Worm (Caenorhabditis elegans) whole organism, L2 larva: ENCODE data around the gene mtrf-1L.

Experiments used
- C34F6.9 ChIP-seq: fragments of 150-350 bp; optimal IDR thresholded peaks from 2 replicates; lab custom pipeline; 2014; ENCODE audit warnings: missing biosample characterization, missing genetic modification characterization
- F13H6.1 ChIP-seq: sonication (generic microtip); optimal IDR thresholded peaks from 2 replicates; lab custom pipeline; 2016; ENCODE audit warnings: missing genetic modification characterization, missing compliant biosample characterization
- R02D3.7 ChIP-seq: fragments of 150-350 bp; optimal IDR thresholded peaks from 2 replicates; lab custom pipeline; 2014; ENCODE audit warnings: missing biosample characterization, missing genetic modification characterization
- Y55F3AM.14 ChIP-seq: fragments of 200-800 bp; sonication (Bioruptor generic); optimal IDR thresholded peaks from 2 replicates; lab custom pipeline; 2018; ENCODE audit warnings: mild to moderate bottlenecking, missing genetic modification characterization, missing compliant biosample characterization
- ZK546.5 ChIP-seq: sonication (generic microtip); optimal IDR thresholded peaks from 2 replicates; lab custom pipeline; 2017; ENCODE audit warnings: missing biosample characterization, missing genetic modification characterization
- aly-2 ChIP-seq: fragments of 150-350 bp; optimal IDR thresholded peaks from 2 replicates; lab custom pipeline; 2014; ENCODE audit warnings: missing biosample characterization, missing genetic modification characterization
- ama-1 ChIP-seq: fragments of 150-350 bp; optimal IDR thresholded peaks from 2 replicates; lab custom pipeline; 2018; ENCODE audit warnings: inconsistent platforms
- blmp-1 ChIP-seq: sonication (generic microtip); optimal IDR thresholded peaks from 2 replicates; lab custom pipeline; 2017; ENCODE audit warnings: missing genetic modification characterization, mild to moderate bottlenecking, missing compliant biosample characterization, antibody characterized with exemption, moderate library complexity; ENCODE audit not compliant: insufficient read depth
- ceh-16 ChIP-seq: fragments of 150-350 bp; optimal IDR thresholded peaks from 2 replicates; lab custom pipeline; 2014; ENCODE audit warnings: missing biosample characterization, missing genetic modification characterization
- ceh-82 ChIP-seq: fragments of 150-350 bp; optimal IDR thresholded peaks from 2 replicates; lab custom pipeline; 2014; ENCODE audit warnings: missing biosample characterization, missing genetic modification characterization
- crh-2 ChIP-seq: sonication (generic microtip); optimal IDR thresholded peaks from 2 replicates; lab custom pipeline; 2017; ENCODE audit warnings: missing biosample characterization, missing genetic modification characterization
- elt-1 ChIP-seq: fragments of 150-350 bp; optimal IDR thresholded peaks from 2 replicates; lab custom pipeline; 2014; ENCODE audit warnings: missing biosample characterization, missing genetic modification characterization
- elt-3 ChIP-seq: sonication (generic microtip); optimal IDR thresholded peaks from 2 replicates; lab custom pipeline; 2017; ENCODE audit warnings: missing biosample characterization, missing genetic modification characterization
- fos-1 ChIP-seq: fragments of 150-350 bp; optimal IDR thresholded peaks from 2 replicates; lab custom pipeline; 2014; ENCODE audit warnings: missing biosample characterization, missing genetic modification characterization
- gmeb-1 ChIP-seq: fragments of 150-350 bp; optimal IDR thresholded peaks from 2 replicates; lab custom pipeline; 2014; ENCODE audit warnings: missing biosample characterization, missing genetic modification characterization
- lin-11 ChIP-seq: fragments of 150-350 bp; sonication (generic microtip); optimal IDR thresholded peaks from 2 replicates; lab custom pipeline; 2014; ENCODE audit warnings: missing biosample characterization, missing genetic modification characterization, inconsistent platforms, mixed read lengths
- lin-13 ChIP-seq: fragments of 150-350 bp; optimal IDR thresholded peaks from 2 replicates; lab custom pipeline; 2014; ENCODE audit warnings: missing biosample characterization, missing genetic modification reagents, missing genetic modification characterization
- lin-39 ChIP-seq: fragments of 150-350 bp; optimal IDR thresholded peaks from 2 replicates; lab custom pipeline; 2014; ENCODE audit warnings: missing biosample characterization, missing genetic modification reagents, missing genetic modification characterization
- lsy-2 ChIP-seq, 2 experiments: fragments of 150-350 bp in 1 of 2; sonication (generic microtip) in 1 of 2; optimal IDR thresholded peaks; 2 replicates each; lab custom pipeline; 2014 to 2017; ENCODE audit warnings: missing biosample characterization in 2 of 2, missing genetic modification characterization in 2 of 2
- mab-5 ChIP-seq: fragments of 150-350 bp; optimal IDR thresholded peaks from 2 replicates; lab custom pipeline; 2014; ENCODE audit warnings: missing biosample characterization, missing genetic modification characterization
- mbf-1 ChIP-seq: sonication (generic microtip); optimal IDR thresholded peaks from 2 replicates; lab custom pipeline; 2017; ENCODE audit warnings: missing biosample characterization, missing genetic modification characterization
- mdl-1 ChIP-seq, 2 experiments: fragments of 150-350 bp in 1 of 2; sonication (generic microtip) in 1 of 2; optimal IDR thresholded peaks; 2 replicates each; lab custom pipeline; 2017; ENCODE audit warnings: missing biosample characterization in 2 of 2, missing genetic modification characterization in 2 of 2
- nhr-10 ChIP-seq: sonication (generic microtip); optimal IDR thresholded peaks from 2 replicates; lab custom pipeline; 2017; ENCODE audit warnings: missing biosample characterization, missing genetic modification characterization
- nhr-12 ChIP-seq: fragments of 150-350 bp; optimal IDR thresholded peaks from 2 replicates; lab custom pipeline; 2014; ENCODE audit warnings: missing biosample characterization, missing genetic modification characterization
- nhr-129 ChIP-seq: fragments of 150-350 bp; optimal IDR thresholded peaks from 2 replicates; lab custom pipeline; 2014; ENCODE audit warnings: missing biosample characterization, missing genetic modification characterization
- nhr-21 ChIP-seq: fragments of 150-350 bp; optimal IDR thresholded peaks from 2 replicates; lab custom pipeline; 2014; ENCODE audit warnings: missing biosample characterization, missing genetic modification characterization
- nhr-23 ChIP-seq: fragments of 150-350 bp; optimal IDR thresholded peaks from 2 replicates; lab custom pipeline; 2014; ENCODE audit warnings: missing biosample characterization, missing genetic modification reagents, missing genetic modification characterization
- nhr-237 ChIP-seq: fragments of 150-350 bp; optimal IDR thresholded peaks from 2 replicates; lab custom pipeline; 2014; ENCODE audit warnings: missing biosample characterization, missing genetic modification characterization
- nhr-25 ChIP-seq: fragments of 150-350 bp; sonication (generic microtip); optimal IDR thresholded peaks from 3 replicates; lab custom pipeline; 2014; ENCODE audit warnings: missing biosample characterization, missing genetic modification characterization
- nhr-6 ChIP-seq: fragments of 150-350 bp; optimal IDR thresholded peaks from 2 replicates; lab custom pipeline; 2014; ENCODE audit warnings: missing biosample characterization, missing genetic modification characterization
- nhr-77 ChIP-seq: fragments of 150-350 bp; optimal IDR thresholded peaks from 2 replicates; lab custom pipeline; 2014; ENCODE audit warnings: missing biosample characterization, missing genetic modification characterization
- peb-1 ChIP-seq: fragments of 150-350 bp; optimal IDR thresholded peaks from 2 replicates; lab custom pipeline; 2014; ENCODE audit warnings: missing biosample characterization, missing genetic modification characterization
- sem-4 ChIP-seq: fragments of 150-350 bp; optimal IDR thresholded peaks from 2 replicates; lab custom pipeline; 2014; ENCODE audit warnings: missing biosample characterization, missing genetic modification reagents, missing genetic modification characterization
- skn-1 ChIP-seq: sonication (generic microtip); optimal IDR thresholded peaks from 2 replicates; lab custom pipeline; 2017; ENCODE audit warnings: missing biosample characterization, missing genetic modification characterization
- sma-3 ChIP-seq: sonication (generic microtip); optimal IDR thresholded peaks from 2 replicates; lab custom pipeline; 2016; ENCODE audit warnings: missing genetic modification reagents, missing genetic modification characterization, missing compliant biosample characterization
- sma-9 ChIP-seq, 2 experiments: fragments of 150-350 bp in 1 of 2; sonication (generic microtip) in 1 of 2; optimal IDR thresholded peaks; 2 replicates each; lab custom pipeline; 2014 to 2016; ENCODE audit warnings: missing genetic modification characterization in 2 of 2, mild to moderate bottlenecking in 1 of 2, missing biosample characterization in 1 of 2, missing compliant biosample characterization in 1 of 2, missing genetic modification reagents in 1 of 2, moderate library complexity in 1 of 2
- snpc-4 ChIP-seq: fragments of 150-350 bp; optimal IDR thresholded peaks from 2 replicates; lab custom pipeline; 2014; ENCODE audit warnings: missing biosample characterization, missing genetic modification characterization
- unc-39 ChIP-seq: fragments of 150-350 bp; optimal IDR thresholded peaks from 2 replicates; lab custom pipeline; 2014; ENCODE audit warnings: missing biosample characterization, missing genetic modification characterization
- unc-55 ChIP-seq: fragments of 150-350 bp; sonication (generic microtip); optimal IDR thresholded peaks from 3 replicates; lab custom pipeline; 2014; ENCODE audit warnings: missing biosample characterization, missing genetic modification reagents, missing genetic modification characterization
- unc-62 ChIP-seq: fragments of 150-350 bp; optimal IDR thresholded peaks from 2 replicates; lab custom pipeline; 2014; ENCODE audit warnings: missing biosample characterization, missing genetic modification reagents, missing genetic modification characterization
- zag-1 ChIP-seq: fragments of 150-350 bp; optimal IDR thresholded peaks from 2 replicates; lab custom pipeline; 2014; ENCODE audit warnings: missing biosample characterization, missing genetic modification characterization
- ztf-1 ChIP-seq: fragments of 200-800 bp; sonication (Bioruptor generic); conservative IDR thresholded peaks from 2 replicates; pipeline ENCODE4 v1.3.6; 2022; ENCODE audit warnings: missing genetic modification characterization, missing compliant biosample characterization
- ztf-11 ChIP-seq: sonication (generic microtip); optimal IDR thresholded peaks from 2 replicates; lab custom pipeline; 2017; ENCODE audit warnings: missing biosample characterization, missing genetic modification characterization

Gene mtrf-1L

ce11 chrIV:5186480-5187205 is at the start of gene mtrf-1L, which contains the start of gene W03F8.6:
Gene mtrf-1L (plus strand): TSS chrIV:5187155.
Gene W03F8.6 (minus strand): TSS chrIV:5186580.
- no peak for TF ChIP-seq mdl-1 (tag; optimal IDR thresholded peaks at IDR 0.05; lab: Kevin White, UChicago)
- no peak for TF ChIP-seq sma-3 (GFP tag; lab: Kevin White, UChicago)
- peak; percentile 36 for TF ChIP-seq F13H6.1 (tag; lab: Kevin White, UChicago)
- TF ChIP-seq lin-13 (GFP tag; lab: Kevin White, UChicago) = no peak
- TF ChIP-seq peb-1 = no peak

DNA sequence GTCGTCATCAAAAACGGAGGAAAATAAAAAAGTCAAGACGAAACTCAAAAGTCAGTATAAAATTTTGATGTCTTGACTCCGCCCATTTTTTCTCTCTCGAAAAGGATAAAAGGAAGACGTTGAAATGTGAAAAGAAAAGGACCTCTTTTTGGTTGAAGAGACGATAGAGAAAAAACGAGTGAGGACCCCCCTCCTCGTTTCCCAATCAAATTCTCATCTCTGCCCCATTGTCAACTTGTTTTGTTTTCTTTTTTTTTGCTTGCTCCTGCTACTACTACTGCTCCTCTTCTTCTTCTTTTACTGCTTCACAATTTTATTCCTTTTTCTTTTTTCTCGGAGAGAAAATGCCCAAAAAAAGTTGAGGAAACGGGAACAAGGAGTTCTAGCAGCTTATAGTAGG is 49.1 kb upstream of the mtrf-1L start:
- TF ChIP-seq nhr-6 (tag; lab: Kevin White, UChicago) (no peak), nhr-12 (tag; lab: Kevin White, UChicago) (no peak), lin-13 (GFP tag; lab: Kevin White, UChicago) (no peak), nhr-25 (tag; lab: Kevin White, UChicago) (no peak), ceh-82 (no peak), nhr-237 (no peak), fos-1 (tag; lab: Kevin White, UChicago) (no peak), ceh-16 (tag; lab: Kevin White, UChicago) (no peak), R02D3.7 (tag; lab: Kevin White, UChicago) (no peak), lin-39 (tag; lab: Kevin White, UChicago) (no peak), sma-9 (GFP tag; optimal IDR thresholded peaks at IDR 0.05; lab: Kevin White, UChicago) (peak; percentile 9), sma-9 (tag; optimal IDR thresholded peaks at IDR 0.05; lab: Kevin White, UChicago) (no peak), ztf-1 (GFP tag; lab: Robert Waterston, UW) (no peak), nhr-21 (no peak), mbf-1 (no peak), mdl-1 (tag; optimal IDR thresholded peaks at IDR 0.05; lab: Kevin White, UChicago) (no peak), elt-3 (tag; lab: Kevin White, UChicago) (no peak), F13H6.1 (tag; lab: Kevin White, UChicago) (peak; percentile 29), lsy-2 (tag; optimal IDR thresholded peaks at IDR 0.05; lab: Kevin White, UChicago) (peak in 1 of 2 experiments; percentile 44), aly-2 (no peak), unc-39 (no peak), ZK546.5 (no peak), sem-4 (tag; lab: Kevin White, UChicago) (no peak), nhr-129 (tag; lab: Kevin White, UChicago) (no peak), snpc-4 (no peak), unc-55 (peak; percentile 39), ztf-11 (tag; lab: Kevin White, UChicago) (no peak), peb-1 (no peak), unc-62 (GFP tag; lab: Kevin White, UChicago) (no peak), blmp-1 (no peak), sma-3 (GFP tag; lab: Kevin White, UChicago) (no peak), gmeb-1 (tag; lab: Kevin White, UChicago) (no peak), ama-1 (lab: Kevin White, UChicago) (no peak), nhr-77 (tag; lab: Kevin White, UChicago) (no peak), mab-5 (tag; lab: Kevin White, UChicago) (no peak), skn-1 (tag; lab: Kevin White, UChicago) (no peak), Y55F3AM.14 (peak; percentile 4), nhr-10 (no peak), crh-2 (tag; lab: Kevin White, UChicago) (peak; percentile 52), nhr-23 (tag; lab: Kevin White, UChicago) (no peak), elt-1 (tag; lab: Kevin White, UChicago) (no peak), C34F6.9 (peak; percentile 74), zag-1 (tag; lab: Kevin White, UChicago) (peak; percentile 69), lin-11 (tag; lab: Kevin White, UChicago) (no peak)
- TF ChIP-seq, all 48 proteins: peak for 8
